Worm (Caenorhabditis elegans) whole organism, mixed stage, embryonic: Measurements from ENCODE around the gene C06A6.2.

Experiments used
- M03D4.4 ChIP-seq: sonication (generic microtip); optimal IDR thresholded peaks from 2 replicates; lab custom pipeline; 2017; ENCODE audit warnings: mild to moderate bottlenecking, missing genetic modification characterization, missing compliant biosample characterization
- bed-3 ChIP-seq: fragments of 200-800 bp; sonication (Bioruptor generic); optimal IDR thresholded peaks from 3 replicates; lab custom pipeline; 2018; ENCODE audit warnings: mild to moderate bottlenecking, missing genetic modification characterization, moderate library complexity, missing compliant biosample characterization
- blmp-1 ChIP-seq: fragments of 150-350 bp; optimal IDR thresholded peaks from 2 replicates; lab custom pipeline; 2014; ENCODE audit warnings: missing biosample characterization, missing genetic modification characterization
- ceh-39 ChIP-seq: fragments of 150-350 bp; optimal IDR thresholded peaks from 2 replicates; lab custom pipeline; 2014; ENCODE audit warnings: missing biosample characterization, missing genetic modification characterization
- ceh-43 ChIP-seq: fragments of 200-800 bp; sonication (Bioruptor generic); optimal IDR thresholded peaks from 2 replicates; lab custom pipeline; 2018; ENCODE audit warnings: mild to moderate bottlenecking, missing genetic modification characterization, moderate library complexity, missing compliant biosample characterization
- ceh-83 ChIP-seq: fragments of 200-800 bp; sonication (Bioruptor generic); optimal IDR thresholded peaks from 2 replicates; lab custom pipeline; 2018; ENCODE audit warnings: mild to moderate bottlenecking, missing genetic modification characterization, missing compliant biosample characterization
- ces-1 ChIP-seq: fragments of 150-350 bp; optimal IDR thresholded peaks from 2 replicates; lab custom pipeline; 2014; ENCODE audit warnings: missing biosample characterization, missing genetic modification reagents, missing genetic modification characterization
- drap-1 ChIP-seq: fragments of 200-800 bp; sonication (Bioruptor generic); optimal IDR thresholded peaks from 3 replicates; lab custom pipeline; 2018; ENCODE audit warnings: mild to moderate bottlenecking, missing genetic modification characterization, missing compliant biosample characterization
- elt-1 ChIP-seq: sonication (generic microtip); optimal IDR thresholded peaks from 2 replicates; lab custom pipeline; 2017; ENCODE audit warnings: missing genetic modification characterization, mild to moderate bottlenecking, missing compliant biosample characterization, antibody characterized with exemption, moderate library complexity, borderline replicate concordance; ENCODE audit not compliant: insufficient read depth
- elt-3 ChIP-seq: fragments of 150-350 bp; optimal IDR thresholded peaks from 2 replicates; lab custom pipeline; 2014; ENCODE audit warnings: missing biosample characterization, missing genetic modification characterization
- flh-1 ChIP-seq: fragments of 200-800 bp; sonication (Bioruptor generic); optimal IDR thresholded peaks from 2 replicates; lab custom pipeline; 2018; ENCODE audit warnings: mild to moderate bottlenecking, missing genetic modification characterization, moderate library complexity, missing compliant biosample characterization
- ham-2 ChIP-seq: fragments of 200-800 bp; sonication (Bioruptor generic); optimal IDR thresholded peaks from 2 replicates; lab custom pipeline; 2018; ENCODE audit warnings: mild to moderate bottlenecking, missing genetic modification characterization, missing compliant biosample characterization
- hlh-1 ChIP-seq: fragments of 150-350 bp; optimal IDR thresholded peaks from 2 replicates; lab custom pipeline; 2014; ENCODE audit warnings: missing biosample characterization, missing genetic modification reagents, missing genetic modification characterization
- lin-32 ChIP-seq: fragments of 200-800 bp; sonication (Bioruptor generic); optimal IDR thresholded peaks from 2 replicates; lab custom pipeline; 2018; ENCODE audit warnings: mild to moderate bottlenecking, missing genetic modification characterization, missing compliant biosample characterization
- mab-5 ChIP-seq: fragments of 150-350 bp; optimal IDR thresholded peaks from 2 replicates; lab custom pipeline; 2014; ENCODE audit warnings: missing biosample characterization, missing genetic modification characterization
- mep-1 ChIP-seq: fragments of 150-350 bp; optimal IDR thresholded peaks from 2 replicates; lab custom pipeline; 2017; ENCODE audit warnings: missing biosample characterization, missing genetic modification reagents, missing genetic modification characterization, inconsistent platforms
- mls-2 ChIP-seq: sonication (generic microtip); optimal IDR thresholded peaks from 2 replicates; lab custom pipeline; 2016; ENCODE audit warnings: mild to moderate bottlenecking, missing genetic modification characterization, moderate library complexity, missing compliant biosample characterization
- nhr-12 ChIP-seq: fragments of 150-350 bp; optimal IDR thresholded peaks from 2 replicates; lab custom pipeline; 2014; ENCODE audit warnings: missing biosample characterization, missing genetic modification characterization
- nhr-2 ChIP-seq: fragments of 150-350 bp; optimal IDR thresholded peaks from 2 replicates; lab custom pipeline; 2014; ENCODE audit warnings: missing biosample characterization, missing genetic modification characterization
- nhr-237 ChIP-seq: fragments of 150-350 bp; optimal IDR thresholded peaks from 2 replicates; lab custom pipeline; 2014; ENCODE audit warnings: missing biosample characterization, missing genetic modification characterization
- nhr-76 ChIP-seq: sonication (generic microtip); optimal IDR thresholded peaks from 2 replicates; lab custom pipeline; 2017; ENCODE audit warnings: missing biosample characterization, missing genetic modification characterization
- sem-2 ChIP-seq: fragments of 200-800 bp; sonication (Bioruptor generic); optimal IDR thresholded peaks from 2 replicates; lab custom pipeline; 2018; ENCODE audit warnings: mild to moderate bottlenecking, missing genetic modification characterization, missing compliant biosample characterization
- snpc-4 ChIP-seq: fragments of 150-350 bp; optimal IDR thresholded peaks from 2 replicates; lab custom pipeline; 2014; ENCODE audit warnings: missing biosample characterization, missing genetic modification characterization
- sptf-1 ChIP-seq: sonication (generic microtip); optimal IDR thresholded peaks from 2 replicates; lab custom pipeline; 2017; ENCODE audit warnings: mild to moderate bottlenecking, missing genetic modification characterization, moderate library complexity, missing compliant biosample characterization
- tbx-8 ChIP-seq: fragments of 200-800 bp; sonication (Bioruptor generic); optimal IDR thresholded peaks from 2 replicates; lab custom pipeline; 2018; ENCODE audit warnings: mild to moderate bottlenecking, missing genetic modification characterization, moderate library complexity, missing compliant biosample characterization
- unc-120 ChIP-seq: sonication (generic microtip); optimal IDR thresholded peaks from 2 replicates; lab custom pipeline; 2017; ENCODE audit warnings: missing genetic modification characterization, missing compliant biosample characterization; ENCODE audit not compliant: poor library complexity, severe bottlenecking
- unc-39 ChIP-seq: fragments of 150-350 bp; optimal IDR thresholded peaks from 2 replicates; lab custom pipeline; 2014; ENCODE audit warnings: missing biosample characterization, missing genetic modification characterization
- unc-62 ChIP-seq: fragments of 150-350 bp; optimal IDR thresholded peaks from 2 replicates; lab custom pipeline; 2014; ENCODE audit warnings: missing biosample characterization, missing genetic modification reagents, missing genetic modification characterization
- zip-8 ChIP-seq: fragments of 150-350 bp; optimal IDR thresholded peaks from 2 replicates; lab custom pipeline; 2014; ENCODE audit warnings: missing biosample characterization, missing genetic modification characterization

C06A6.2 gene

ce11 chrIV:7879017-7879416 lies 32.6 kb downstream of the C06A6.2 start, which contains the start of gene srt-73:
TSS of gene srt-73 (plus strand) at chrIV:7879317.
- TF ChIP-seq unc-39 (no peak), mab-5 (tag; lab: Kevin White, UChicago) (no peak), flh-1 (no peak), bed-3 (GFP tag; lab: Kevin White, UChicago) (no peak), drap-1 (no peak), ceh-43 (GFP tag; lab: Kevin White, UChicago) (no peak), hlh-1 (tag; lab: Kevin White, UChicago) (no peak), sptf-1 (tag; lab: Kevin White, UChicago) (no peak)
- TF ChIP-seq, all 35 proteins: peak for 0

ce11 chrIV:7881166-7881565 lies 34.7 kb downstream of the C06A6.2 start:
- TF ChIP-seq mab-5 (tag; lab: Kevin White, UChicago): no peak
- TF ChIP-seq M03D4.4: no peak
- TF ChIP-seq unc-62 (GFP tag; lab: Kevin White, UChicago): no peak
- TF ChIP-seq snpc-4 (tag; lab: Kevin White, UChicago): no peak
- no peak for TF ChIP-seq mep-1 (tag; lab: Kevin White, UChicago)
- no peak for TF ChIP-seq bed-3 (GFP tag; lab: Kevin White, UChicago)
- TF ChIP-seq nhr-237 (tag; lab: Kevin White, UChicago): no peak
- TF ChIP-seq flh-1: no peak
- TF ChIP-seq unc-39: no peak
- TF ChIP-seq tbx-8: no peak
- no peak for TF ChIP-seq ceh-83 (GFP tag; lab: Kevin White, UChicago)
- TF ChIP-seq blmp-1 (tag; lab: Kevin White, UChicago): no peak
- TF ChIP-seq ces-1 (GFP tag; lab: Kevin White, UChicago): no peak
- TF ChIP-seq hlh-1 (tag; lab: Kevin White, UChicago): no peak
- TF ChIP-seq nhr-76 (tag; lab: Kevin White, UChicago): no peak
- TF ChIP-seq, all 35 proteins: peak for 0

- TF ChIP-seq unc-39 (no peak), snpc-4 (tag; lab: Kevin White, UChicago) (no peak), elt-1 (tag; lab: Kevin White, UChicago) (no peak), ham-2 (no peak), unc-62 (GFP tag; lab: Kevin White, UChicago) (no peak), zip-8 (tag; lab: Kevin White, UChicago) (no peak), mls-2 (tag; lab: Kevin White, UChicago) (no peak), sptf-1 (tag; lab: Kevin White, UChicago) (no peak), ces-1 (GFP tag; lab: Kevin White, UChicago) (no peak), nhr-12 (tag; lab: Kevin White, UChicago) (no peak), ceh-39 (tag; lab: Kevin White, UChicago) (no peak), mab-5 (tag; lab: Kevin White, UChicago) (no peak), ceh-83 (GFP tag; lab: Kevin White, UChicago) (no peak), tbx-8 (no peak), M03D4.4 (no peak), nhr-2 (tag; lab: Kevin White, UChicago) (no peak), sem-2 (GFP tag; lab: Kevin White, UChicago) (no peak), unc-120 (tag; lab: Kevin White, UChicago) (no peak), lin-32 (GFP tag; lab: Kevin White, UChicago) (no peak), elt-3 (tag; lab: Kevin White, UChicago) (no peak)
These were observed 35.3 kb downstream of the C06A6.2 start, which contains the start of gene atic-1 for ce11 chrIV:7881726-7882125. TSS of gene atic-1 (plus strand) at chrIV:7882026.

ce11 chrIV:7897443-7897842 lies 51.0 kb downstream of the C06A6.2 start, which contains the start of gene ilys-4:
TSS of gene ilys-4 (minus strand) at chrIV:7897543.
- TF ChIP-seq sem-2 (GFP tag; lab: Kevin White, UChicago) (no peak), nhr-12 (tag; lab: Kevin White, UChicago) (no peak), tbx-8 (no peak), bed-3 (GFP tag; lab: Kevin White, UChicago) (no peak), ceh-39 (tag; lab: Kevin White, UChicago) (no peak), nhr-2 (tag; lab: Kevin White, UChicago) (no peak), ham-2 (no peak), nhr-237 (tag; lab: Kevin White, UChicago) (no peak), blmp-1 (tag; lab: Kevin White, UChicago) (no peak), drap-1 (no peak), mab-5 (tag; lab: Kevin White, UChicago) (no peak)
- TF ChIP-seq, all 35 proteins: peak for 0

ce11 chrIV:7897953-7898352 lies 51.5 kb downstream of the C06A6.2 start:
- TF ChIP-seq zip-8 (tag; lab: Kevin White, UChicago) (peak; percentile 96), lin-32 (GFP tag; lab: Kevin White, UChicago) (no peak)
- TF ChIP-seq, all 35 proteins: peak for 1
